Worm (Caenorhabditis elegans): ENCODE results near the gene F59F3.6.
A peak's percentile ranks its signal among the peaks of the same experiment; 100 is the strongest.

Gene F59F3.6

DNA sequence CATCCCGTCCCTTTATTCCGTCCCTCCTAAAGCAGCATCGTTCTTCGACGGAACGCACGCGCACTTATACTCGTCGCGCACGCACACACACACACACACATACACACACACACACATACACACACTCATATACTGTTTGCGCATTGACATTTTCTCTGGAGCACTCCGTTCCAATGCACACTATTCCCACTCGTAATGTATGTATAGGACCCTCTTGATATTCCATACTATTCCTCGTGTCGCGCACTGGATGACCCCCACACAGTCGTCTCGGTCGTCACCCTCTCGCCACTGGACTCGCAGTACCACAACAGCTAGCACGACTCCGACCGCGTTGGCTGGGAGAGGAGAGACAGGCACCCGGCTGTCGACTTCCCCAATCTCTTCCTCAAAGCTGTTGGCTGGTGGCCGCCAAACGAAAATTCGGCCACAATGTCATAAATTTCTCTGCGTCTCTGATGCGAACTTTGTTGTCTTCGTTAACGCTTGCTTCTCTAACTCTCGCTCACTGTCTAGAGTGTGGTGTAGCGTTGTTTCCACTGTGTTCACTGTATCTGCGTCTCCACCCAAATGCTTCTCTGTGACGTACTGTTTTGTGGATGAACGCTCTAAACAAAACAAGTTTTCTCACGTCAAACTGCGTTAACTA lies 32.1 kb upstream of the F59F3.6 start:
- TF ChIP-seq egl-13 (tag; optimal IDR thresholded peaks at IDR 0.05) (peak; percentile 91), tlp-1 (tag; optimal IDR thresholded peaks at IDR 0.05) (no peak), nhr-71 (tag; optimal IDR thresholded peaks at IDR 0.05) (peak; percentile 97), nhr-47 (tag; optimal IDR thresholded peaks at IDR 0.05) (peak; percentile 94), unc-30 (tag; optimal IDR thresholded peaks at IDR 0.05) (no peak), snpc-4 (tag; optimal IDR thresholded peaks at IDR 0.05) (peak; percentile 62), fkh-10 (GFP tag; optimal IDR thresholded peaks at IDR 0.05) (peak; percentile 86), nhr-11 (tag; optimal IDR thresholded peaks at IDR 0.05) (peak; percentile 76), efl-3 (GFP tag; optimal IDR thresholded peaks at IDR 0.05) (peak; percentile 78), hlh-17 (GFP tag; optimal IDR thresholded peaks at IDR 0.05; ENCODE audit: borderline replicate concordance) (no peak), C34B4.2 (tag; optimal IDR thresholded peaks at IDR 0.05) (no peak), nhr-90 (tag; optimal IDR thresholded peaks at IDR 0.05; ENCODE audit: poor library complexity) (peak; percentile 89), lin-14 (GFP tag; optimal IDR thresholded peaks at IDR 0.05) (peak; percentile 99), ceh-63 (GFP tag; optimal IDR thresholded peaks at IDR 0.05) (peak; percentile 33), zip-4 (GFP tag; optimal IDR thresholded peaks at IDR 0.05) (peak; percentile 69), sup-37 (GFP tag; optimal IDR thresholded peaks at IDR 0.05) (peak; percentile 56), elt-2 (tag; optimal IDR thresholded peaks at IDR 0.05) (peak; percentile 65), lin-15B (tag; optimal IDR thresholded peaks at IDR 0.05) (peak; percentile 10), nhr-85 (tag) (peak; percentile 97), grh-1 (GFP tag; IDR thresholded peaks at IDR 0.05) (peak; percentile 82), nhr-76 (tag; optimal IDR thresholded peaks at IDR 0.05) (peak; percentile 40), fos-1 (tag; optimal IDR thresholded peaks at IDR 0.05) (peak; percentile 66), nhr-20 (tag; optimal IDR thresholded peaks at IDR 0.05) (peak; percentile 96), unc-98 (GFP tag; IDR thresholded peaks at IDR 0.05) (peak; percentile 56), nhr-28 (tag; optimal IDR thresholded peaks at IDR 0.05) (no peak), mep-1 (tag; optimal IDR thresholded peaks at IDR 0.05) (peak; percentile 73), ceh-8 (GFP tag; optimal IDR thresholded peaks at IDR 0.05) (peak; percentile 64), unc-62 (GFP tag; optimal IDR thresholded peaks at IDR 0.05) (no peak), pax-3 (tag; optimal IDR thresholded peaks at IDR 0.05) (peak; percentile 72), ceh-88 (GFP tag; IDR thresholded peaks at IDR 0.05) (peak; percentile 69), ets-5 (GFP tag; IDR thresholded peaks at IDR 0.05) (no peak), ama-1 (optimal IDR thresholded peaks at IDR 0.05) (peak; percentile 19), lin-39 (tag; optimal IDR thresholded peaks at IDR 0.05) (peak; percentile 36), blmp-1 (tag; optimal IDR thresholded peaks at IDR 0.05) (peak; percentile 57), lsy-2 (tag; optimal IDR thresholded peaks at IDR 0.05) (peak; percentile 75 to 89), ceh-90 (tag; optimal IDR thresholded peaks at IDR 0.05) (peak; percentile 51), jun-1 (tag; optimal IDR thresholded peaks at IDR 0.05) (peak; percentile 86), efl-1 (optimal IDR thresholded peaks at IDR 0.05) (peak; percentile 64 to 73), efl-1 (GFP tag; optimal IDR thresholded peaks at IDR 0.05 in 1 of 2) (peak; percentile 27 to 95), F16B12.6 (tag; optimal IDR thresholded peaks at IDR 0.05) (no peak), ces-1 (GFP tag; optimal IDR thresholded peaks at IDR 0.05) (no peak), snu-23 (GFP tag; optimal IDR thresholded peaks at IDR 0.05) (peak; percentile 97), Y116A8C.19 (tag; optimal IDR thresholded peaks at IDR 0.05; ENCODE audit: borderline replicate concordance) (peak; percentile 1), nhr-19 (GFP tag; conservative IDR thresholded peaks at IDR 0.05) (peak; percentile 83), alr-1 (tag; optimal IDR thresholded peaks at IDR 0.05; ENCODE audit: borderline replicate concordance) (no peak), aly-2 (tag; optimal IDR thresholded peaks at IDR 0.05) (peak; percentile 4), lir-3 (tag; optimal IDR thresholded peaks at IDR 0.05; ENCODE audit: poor library complexity) (peak; percentile 86), egl-27 (tag; optimal IDR thresholded peaks at IDR 0.05) (peak; percentile 63 to 67), irx-1 (tag; optimal IDR thresholded peaks at IDR 0.05) (peak; percentile 85), pag-3 (tag; optimal IDR thresholded peaks at IDR 0.05; ENCODE audit: borderline replicate concordance, insufficient read depth) (peak; percentile 65), isw-1 (GFP tag; IDR thresholded peaks at IDR 0.05) (peak; percentile 71), xbp-1 (tag; optimal IDR thresholded peaks at IDR 0.05) (peak; percentile 90)

Measured in whole organism, L1 larva.